Worm (Caenorhabditis elegans): ENCODE data around the gene Y62H9A.2.

DNA sequence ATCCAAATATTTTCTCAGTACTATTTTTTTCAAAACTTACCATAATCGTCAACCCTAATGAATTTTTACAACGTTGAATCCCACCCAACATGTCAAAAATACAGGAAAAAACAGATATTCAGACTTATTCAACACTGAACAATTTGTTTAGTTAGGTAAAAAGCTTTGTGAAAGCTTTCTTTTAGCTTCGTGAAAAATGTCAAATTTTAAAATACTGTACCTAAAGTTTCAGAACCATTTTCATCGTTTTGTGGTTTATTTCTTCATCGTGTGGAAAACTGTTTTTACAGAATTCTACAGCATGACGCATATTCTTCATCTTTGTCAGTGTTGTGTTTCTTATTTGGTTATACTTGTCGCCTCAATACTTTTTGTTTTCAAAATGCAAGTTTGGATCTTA is 27.4 kb downstream of the Y62H9A.2 start, which contains the start of gene F54F7.14:
- TF ChIP-seq lsy-2 (tag; optimal IDR thresholded peaks at IDR 0.05) (no peak), mab-5 (tag; optimal IDR thresholded peaks at IDR 0.05) (no peak), ceh-39 (tag; optimal IDR thresholded peaks at IDR 0.05) (no peak), mep-1 (tag; optimal IDR thresholded peaks at IDR 0.05) (no peak), ztf-11 (tag; optimal IDR thresholded peaks at IDR 0.05) (no peak), elt-3 (tag; optimal IDR thresholded peaks at IDR 0.05) (no peak), nhr-12 (tag; optimal IDR thresholded peaks at IDR 0.05) (no peak), unc-62 (GFP tag; optimal IDR thresholded peaks at IDR 0.05) (no peak), elt-1 (tag; optimal IDR thresholded peaks at IDR 0.05; ENCODE audit: borderline replicate concordance, insufficient read depth) (no peak), unc-120 (tag; optimal IDR thresholded peaks at IDR 0.05; ENCODE audit: poor library complexity, severe bottlenecking) (no peak), nhr-28 (tag; optimal IDR thresholded peaks at IDR 0.05) (no peak)
